Fruit fly (Drosophila melanogaster) whole organism, embryonic: ENCODE results near the gene dbo.
A peak's percentile ranks its signal among the peaks of the same experiment; 100 is the strongest.

Experiments
- Abd-B ChIP-seq: fragments of 200-800 bp; sonication (Bioruptor generic); optimal IDR thresholded peaks from 2 replicates; lab custom pipeline; 2018; ENCODE audit warnings: missing biosample characterization, mild to moderate bottlenecking, missing genetic modification characterization, moderate library complexity
- Asciz ChIP-seq: fragments of 200-800 bp; sonication (Bioruptor generic); optimal IDR thresholded peaks from 2 replicates; lab custom pipeline; 2017; ENCODE audit warnings: missing biosample characterization, mild to moderate bottlenecking, missing genetic modification characterization, missing genetic modification reagents
- Bdp1 ChIP-seq: fragments of 200-800 bp; sonication (Bioruptor generic); optimal IDR thresholded peaks from 3 replicates; lab custom pipeline; 2016; ENCODE audit warnings: missing biosample characterization, missing genetic modification characterization
- Blimp-1 ChIP-seq: fragments of 200-800 bp; sonication (Bioruptor generic); optimal IDR thresholded peaks from 3 replicates; lab custom pipeline; 2018; ENCODE audit warnings: missing biosample characterization, missing genetic modification characterization, mild to moderate bottlenecking, moderate library complexity, missing genetic modification reagents
- CG10267 ChIP-seq: fragments of 200-800 bp; sonication (Bioruptor generic); optimal IDR thresholded peaks from 2 replicates; lab custom pipeline; 2018; ENCODE audit warnings: missing biosample characterization, mild to moderate bottlenecking, missing genetic modification characterization, moderate library complexity
- CG10979 ChIP-seq: fragments of 200-800 bp; sonication (Bioruptor generic); optimal IDR thresholded peaks from 2 replicates; lab custom pipeline; 2018; ENCODE audit warnings: missing biosample characterization, mild to moderate bottlenecking, missing genetic modification characterization, moderate library complexity
- CG11504 ChIP-seq: fragments of 200-800 bp; sonication (Bioruptor generic); optimal IDR thresholded peaks from 3 replicates; lab custom pipeline; 2019; ENCODE audit warnings: missing biosample characterization, mild to moderate bottlenecking, missing genetic modification characterization, moderate library complexity
- CG11695 ChIP-seq: fragments of 200-800 bp; sonication (Bioruptor generic); IDR thresholded peaks from 3 replicates; pipeline ENCODE4 v1.3.6; 2022; ENCODE audit warnings: missing biosample characterization, missing genetic modification characterization
- CG12391 ChIP-seq: fragments of 200-800 bp; sonication (Bioruptor generic); optimal IDR thresholded peaks from 3 replicates; lab custom pipeline; 2018; ENCODE audit warnings: missing biosample characterization, mild to moderate bottlenecking, missing genetic modification characterization, moderate library complexity
- CG14710 ChIP-seq: fragments of 200-800 bp; sonication (Bioruptor generic); optimal IDR thresholded peaks from 3 replicates; lab custom pipeline; 2019; ENCODE audit warnings: missing biosample characterization, mild to moderate bottlenecking, missing genetic modification characterization, moderate library complexity
- CG15696 ChIP-seq: fragments of 200-800 bp; sonication (Bioruptor generic); optimal IDR thresholded peaks from 2 replicates; lab custom pipeline; 2019; ENCODE audit warnings: missing biosample characterization, mild to moderate bottlenecking, missing genetic modification characterization, moderate library complexity
- CG18262 ChIP-seq: fragments of 200-800 bp; optimal IDR thresholded peaks from 3 replicates; lab custom pipeline; 2019; ENCODE audit warnings: missing biosample characterization, mild to moderate bottlenecking, missing genetic modification characterization, moderate library complexity
- CG2712 ChIP-seq: fragments of 200-800 bp; optimal IDR thresholded peaks from 3 replicates; lab custom pipeline; 2019; ENCODE audit warnings: missing biosample characterization, mild to moderate bottlenecking, missing genetic modification characterization, moderate library complexity
- CG31441 ChIP-seq: fragments of 200-800 bp; sonication (Bioruptor generic); IDR thresholded peaks from 2 replicates; pipeline ENCODE4 v1.3.6; 2022; ENCODE audit warnings: missing biosample characterization, missing genetic modification characterization
- CG4820 ChIP-seq: fragments of 200-800 bp; sonication (Bioruptor generic); optimal IDR thresholded peaks from 3 replicates; lab custom pipeline; 2016; ENCODE audit warnings: missing biosample characterization, missing genetic modification characterization
- CG4854 ChIP-seq: fragments of 200-800 bp; sonication (Bioruptor generic); optimal IDR thresholded peaks from 2 replicates; lab custom pipeline; 2016; ENCODE audit warnings: missing biosample characterization, missing genetic modification characterization, inconsistent platforms
- CG6254 ChIP-seq: fragments of 200-800 bp; sonication (Bioruptor generic); optimal IDR thresholded peaks from 3 replicates; lab custom pipeline; 2017; ENCODE audit warnings: mild to moderate bottlenecking, missing biosample characterization, missing genetic modification reagents, missing genetic modification characterization
- CG7556 ChIP-seq: fragments of 200-800 bp; sonication (Bioruptor generic); optimal IDR thresholded peaks from 2 replicates; lab custom pipeline; 2017; ENCODE audit warnings: missing biosample characterization, mild to moderate bottlenecking, missing genetic modification characterization
- CG7839 ChIP-seq: fragments of 200-800 bp; sonication (Bioruptor generic); optimal IDR thresholded peaks from 3 replicates; lab custom pipeline; 2018; ENCODE audit warnings: missing biosample characterization, mild to moderate bottlenecking, missing genetic modification characterization, moderate library complexity
- CG8765 ChIP-seq: fragments of 200-800 bp; sonication (Bioruptor generic); IDR thresholded peaks from 2 replicates; pipeline ENCODE4 v1.3.6; 2022; ENCODE audit warnings: missing biosample characterization, missing genetic modification characterization
- CG8924 ChIP-seq: fragments of 200-800 bp; optimal IDR thresholded peaks from 3 replicates; lab custom pipeline; 2019; ENCODE audit warnings: missing biosample characterization, mild to moderate bottlenecking, missing genetic modification characterization, moderate library complexity
- CG9215 ChIP-seq: fragments of 200-800 bp; sonication (Bioruptor generic); IDR thresholded peaks from 2 replicates; pipeline ENCODE4 v1.3.6; 2022; ENCODE audit warnings: missing biosample characterization, missing genetic modification characterization
- CTCF ChIP-seq: fragments of 200-800 bp; sonication (Bioruptor generic); optimal IDR thresholded peaks from 2 replicates; lab custom pipeline; 2017; ENCODE audit warnings: missing biosample characterization, mild to moderate bottlenecking, missing genetic modification characterization, moderate library complexity
- CoRest ChIP-seq: fragments of 200-800 bp; sonication (Bioruptor generic); optimal IDR thresholded peaks from 3 replicates; lab custom pipeline; 2018; ENCODE audit warnings: missing biosample characterization, mild to moderate bottlenecking, missing genetic modification characterization, moderate library complexity
- Fer2 ChIP-seq: fragments of 200-800 bp; sonication (Bioruptor generic); optimal IDR thresholded peaks from 2 replicates; lab custom pipeline; 2018; ENCODE audit warnings: missing biosample characterization, mild to moderate bottlenecking, missing genetic modification characterization, moderate library complexity
- Gug ChIP-seq: fragments of 200-800 bp; sonication (Bioruptor generic); IDR thresholded peaks from 4 replicates; pipeline ENCODE4 v1.3.6; 2022; ENCODE audit warnings: missing biosample characterization, missing genetic modification characterization
- HLHmδ ChIP-seq: fragments of 200-800 bp; sonication (Bioruptor generic); optimal IDR thresholded peaks from 2 replicates; lab custom pipeline; 2018; ENCODE audit warnings: missing biosample characterization, mild to moderate bottlenecking, missing genetic modification characterization, moderate library complexity
- Sox100B ChIP-seq: fragments of 200-800 bp; sonication (Bioruptor generic); optimal IDR thresholded peaks from 3 replicates; lab custom pipeline; 2018; ENCODE audit warnings: missing biosample characterization, mild to moderate bottlenecking, missing genetic modification characterization
- bcd ChIP-seq: fragments of 200-800 bp; sonication (Bioruptor generic); optimal IDR thresholded peaks from 2 replicates; lab custom pipeline; 2017; ENCODE audit warnings: missing biosample characterization, mild to moderate bottlenecking, missing genetic modification characterization
- dm ChIP-seq: fragments of 200-800 bp; sonication (Bioruptor generic); optimal IDR thresholded peaks from 3 replicates; lab custom pipeline; 2016; ENCODE audit warnings: missing biosample characterization, missing genetic modification characterization
- dmrt11E ChIP-seq: fragments of 200-800 bp; sonication (Bioruptor generic); optimal IDR thresholded peaks from 3 replicates; lab custom pipeline; 2018; ENCODE audit warnings: missing biosample characterization, mild to moderate bottlenecking, missing genetic modification characterization, moderate library complexity
- gcm2 ChIP-seq: fragments of 200-800 bp; sonication (Bioruptor generic); optimal IDR thresholded peaks from 2 replicates; lab custom pipeline; 2016; ENCODE audit warnings: missing biosample characterization, missing genetic modification characterization
- gem ChIP-seq: fragments of 200-800 bp; sonication (Bioruptor generic); optimal IDR thresholded peaks from 2 replicates; lab custom pipeline; 2019; ENCODE audit warnings: missing biosample characterization, mild to moderate bottlenecking, missing genetic modification characterization, moderate library complexity
- her ChIP-seq: fragments of 200-800 bp; sonication (Bioruptor generic); optimal IDR thresholded peaks from 2 replicates; lab custom pipeline; 2016; ENCODE audit warnings: missing biosample characterization, missing genetic modification characterization
- lola ChIP-seq, 3 experiments: fragments of >200 bp in 2 of 3; fragments of 200-800 bp in 1 of 3; sonication (Bioruptor generic) in 1 of 3; optimal IDR thresholded peaks; 2 replicates each; lab custom pipeline; 2017 to 2019; ENCODE audit warnings: missing biosample characterization in 3 of 3, missing genetic modification characterization in 3 of 3, mild to moderate bottlenecking in 1 of 3, moderate library complexity in 1 of 3
- lov ChIP-seq, 2 experiments: fragments of 200-800 bp in 1 of 2; fragments of >200 bp in 1 of 2; sonication (Bioruptor generic) in 1 of 2; IDR thresholded peaks in 1 of 2; optimal IDR thresholded peaks in 1 of 2; 2 replicates in 1 of 2; 3 replicates in 1 of 2; pipeline versions ENCODE4 v1.3.6 to Lab custom; 2017 to 2022; ENCODE audit warnings: missing biosample characterization in 1 of 2, missing genetic modification characterization in 1 of 2
- nmo ChIP-seq: fragments of 200-800 bp; sonication (Bioruptor generic); optimal IDR thresholded peaks from 2 replicates; lab custom pipeline; 2018; ENCODE audit warnings: missing biosample characterization, mild to moderate bottlenecking, missing genetic modification characterization, moderate library complexity
- onecut ChIP-seq: fragments of 200-800 bp; sonication (Bioruptor generic); IDR thresholded peaks from 2 replicates; pipeline ENCODE4 v1.3.6; 2022; ENCODE audit warnings: missing biosample characterization, missing genetic modification characterization
- phol ChIP-seq: fragments of 200-800 bp; sonication (Bioruptor generic); optimal IDR thresholded peaks from 3 replicates; lab custom pipeline; 2018; ENCODE audit warnings: missing biosample characterization, mild to moderate bottlenecking, missing genetic modification characterization, moderate library complexity
- sens ChIP-seq: fragments of 200-800 bp; sonication (Bioruptor generic); peaks from one replicate; lab custom pipeline; 2016; ENCODE audit warnings: missing biosample characterization, missing genetic modification characterization
- tio ChIP-seq: fragments of 200-800 bp; sonication (Bioruptor generic); optimal IDR thresholded peaks from 2 replicates; lab custom pipeline; 2017; ENCODE audit warnings: missing biosample characterization, missing genetic modification characterization, inconsistent platforms
- trem ChIP-seq: fragments of 200-800 bp; optimal IDR thresholded peaks from 3 replicates; lab custom pipeline; 2019; ENCODE audit warnings: missing biosample characterization, mild to moderate bottlenecking, missing genetic modification characterization, moderate library complexity
- vnd ChIP-seq: fragments of 200-800 bp; sonication (Bioruptor generic); IDR thresholded peaks from 3 replicates; pipeline ENCODE4 v1.3.6; 2022; ENCODE audit warnings: missing biosample characterization, missing genetic modification characterization; ENCODE audit not compliant: partially characterized antibody
- wek ChIP-seq: fragments of 200-800 bp; sonication (Bioruptor generic); optimal IDR thresholded peaks from 3 replicates; lab custom pipeline; 2018; ENCODE audit warnings: missing biosample characterization, mild to moderate bottlenecking, missing genetic modification characterization, moderate library complexity
- z ChIP-seq: fragments of 200-800 bp; sonication (Bioruptor generic); IDR thresholded peaks from 3 replicates; pipeline ENCODE4 v1.3.6; 2022; ENCODE audit warnings: missing biosample characterization, missing genetic modification characterization
- zen2 ChIP-seq: fragments of 200-800 bp; sonication (Bioruptor generic); IDR thresholded peaks from 3 replicates; pipeline ENCODE4 v1.3.6; 2022; ENCODE audit warnings: missing biosample characterization, missing genetic modification characterization; ENCODE audit not compliant: partially characterized antibody
- zf30C ChIP-seq: fragments of 200-800 bp; sonication (Bioruptor generic); optimal IDR thresholded peaks from 3 replicates; lab custom pipeline; 2018; ENCODE audit warnings: missing biosample characterization, mild to moderate bottlenecking, missing genetic modification characterization

Gene dbo

DNA sequence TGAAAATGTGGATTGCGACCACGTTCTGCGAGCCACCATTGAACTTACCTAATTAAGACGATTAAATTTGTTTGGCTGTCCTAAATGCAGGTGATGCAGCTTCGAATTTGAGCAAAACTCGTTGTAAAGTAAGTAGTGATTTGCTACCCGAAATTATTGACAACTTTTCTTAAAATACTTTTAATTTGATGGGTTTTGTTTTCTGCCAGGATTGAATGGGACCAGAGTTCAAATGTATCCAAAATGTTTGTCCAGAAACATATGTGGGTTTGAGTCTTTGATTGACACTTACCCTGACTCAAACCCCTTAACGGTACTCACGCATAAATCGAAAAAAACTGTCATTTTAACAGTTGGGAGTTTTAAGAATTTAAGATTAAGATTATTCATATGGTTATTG, 10.5 kb downstream of the dbo start, which contains the start of gene CG15715 (continued):
- no peak for TF ChIP-seq CG4854
- no peak for TF ChIP-seq Fer2 (tag; lab: Kevin White, UChicago)
- no peak for TF ChIP-seq CG11695 (GFP tag; lab: Robert Waterston, UW)
- no peak for TF ChIP-seq HLHmδ (GFP tag; lab: Kevin White, UChicago)
- no peak for TF ChIP-seq Asciz (GFP tag; lab: Kevin White, UChicago)
- peak; percentile 73 for TF ChIP-seq trem (tag; lab: Kevin White, UChicago)
- no peak for TF ChIP-seq gcm2
- no peak for TF ChIP-seq vnd
- peak; percentile 47 for TF ChIP-seq CTCF (GFP tag; lab: Kevin White, UChicago)
- no peak for TF ChIP-seq Blimp-1 (GFP tag; lab: Kevin White, UChicago)
- no peak for TF ChIP-seq lov (optimal IDR thresholded peaks at IDR 0.05; lab: Kevin White, UChicago)
- TF ChIP-seq lov (GFP tag; IDR thresholded peaks at IDR 0.05; lab: Robert Waterston, UW) = no peak
- TF ChIP-seq onecut (GFP tag; lab: Robert Waterston, UW) = no peak

DNA sequence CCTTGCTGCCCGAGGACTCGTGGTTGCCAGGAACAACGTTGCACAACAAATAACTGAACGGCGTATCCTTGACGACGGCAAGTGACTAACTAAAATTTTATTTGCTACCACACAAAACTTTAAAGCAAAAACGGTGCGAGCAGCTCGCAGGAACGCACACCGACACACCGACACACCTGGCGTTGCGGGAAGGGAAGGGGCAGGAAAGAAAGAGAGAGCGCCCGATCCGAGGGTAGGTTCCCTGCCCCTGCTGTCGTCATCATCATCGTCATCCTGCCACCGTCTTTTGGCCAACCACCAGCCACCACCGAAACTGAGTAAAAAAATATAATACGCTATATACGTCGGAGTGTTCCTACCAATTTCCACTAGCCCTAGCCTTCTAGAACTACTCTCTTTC, 17.3 kb downstream of the dbo start, which contains the start of gene meru:
Gene meru, minus strand, starts transcription at position 101 of the 400 bp plus-strand sequence.
- TF ChIP-seq CG9215 (GFP tag; lab: Robert Waterston, UW) = no peak
- peak; percentile 35 for TF ChIP-seq sens (GFP tag; lab: Kevin White, UChicago)
- TF ChIP-seq CG8765 (GFP tag; lab: Robert Waterston, UW) = peak; percentile 16; the same call in 1 of the 2 replicates

DNA sequence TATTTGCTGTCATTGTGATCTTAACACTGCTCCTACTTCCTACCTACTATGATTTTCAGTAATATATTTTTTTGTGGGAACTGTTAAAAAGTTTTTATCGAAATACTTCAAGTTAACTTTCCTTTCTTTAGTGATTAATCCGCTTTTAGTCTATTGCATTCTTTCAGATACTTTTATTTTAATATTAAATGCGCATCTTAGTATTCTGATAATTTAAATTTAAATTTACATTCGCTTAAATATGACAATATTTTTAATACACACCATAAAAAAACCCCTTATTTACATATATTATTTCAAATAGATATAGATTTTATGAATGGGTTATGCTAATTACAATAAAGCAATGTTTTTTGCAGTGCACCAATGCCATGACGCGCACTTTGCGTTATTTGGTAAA, 17.9 kb downstream of the dbo start:
- peak; percentile 24 for TF ChIP-seq CG12391 (tag; lab: Kevin White, UChicago)
- peak; percentile 1 for TF ChIP-seq CG4820 (GFP tag; lab: Kevin White, UChicago)
- peak; percentile 55 for TF ChIP-seq dmrt11E (tag; lab: Kevin White, UChicago)
- peak in 1 of 3 experiments; percentile 61 for TF ChIP-seq lola (GFP tag; optimal IDR thresholded peaks at IDR 0.05; lab: Kevin White, UChicago)
- no peak for TF ChIP-seq zen2 (GFP tag; lab: Robert Waterston, UW)
- TF ChIP-seq Gug (GFP tag; lab: Robert Waterston, UW) = no peak
- peak; percentile 38 for TF ChIP-seq CG10979 (tag; lab: Kevin White, UChicago)
- TF ChIP-seq CG7556 (GFP tag; lab: Kevin White, UChicago) = peak; percentile 5
- TF ChIP-seq nmo (GFP tag; lab: Kevin White, UChicago) = peak; percentile 30
- TF ChIP-seq sens (GFP tag; lab: Kevin White, UChicago) = peak; percentile 34
- TF ChIP-seq tio (GFP tag; lab: Kevin White, UChicago) = peak; percentile 17
- peak; percentile 39 for TF ChIP-seq phol
- TF ChIP-seq gem (tag; lab: Kevin White, UChicago) = peak; percentile 20
- TF ChIP-seq CG15696 (tag; lab: Kevin White, UChicago) = peak; percentile 31
- peak; percentile 27; the same call in 1 of the 2 replicates for TF ChIP-seq CG31441 (GFP tag; lab: Robert Waterston, UW)
- no peak for TF ChIP-seq Bdp1 (GFP tag; lab: Kevin White, UChicago)
- TF ChIP-seq her (GFP tag; lab: Kevin White, UChicago) = no peak
- TF ChIP-seq z (GFP tag; lab: Robert Waterston, UW) = no peak
- TF ChIP-seq bcd (GFP tag; lab: Kevin White, UChicago) = peak; percentile 5
- peak; percentile 10 for TF ChIP-seq Sox100B (GFP tag; lab: Kevin White, UChicago)
- TF ChIP-seq CG18262 (tag; lab: Kevin White, UChicago) = peak; percentile 63
- no peak for TF ChIP-seq wek (GFP tag; lab: Kevin White, UChicago)
- no peak for TF ChIP-seq dm (GFP tag; lab: Kevin White, UChicago)
- TF ChIP-seq CG7839 = peak; percentile 27
- peak; percentile 39 for TF ChIP-seq CG11504 (tag; lab: Kevin White, UChicago)
- TF ChIP-seq CG8924 = peak; percentile 28
- TF ChIP-seq CG2712 (tag; lab: Kevin White, UChicago) = peak; percentile 32
- peak; percentile 22 for TF ChIP-seq CG10267 (tag; lab: Kevin White, UChicago)
- peak; percentile 3 for TF ChIP-seq zf30C (GFP tag; lab: Kevin White, UChicago)
- TF ChIP-seq CoRest (tag; lab: Kevin White, UChicago) = peak; percentile 17
- peak; percentile 35 for TF ChIP-seq CG14710 (tag; lab: Kevin White, UChicago)
- peak; percentile 0 for TF ChIP-seq Abd-B (GFP tag; lab: Kevin White, UChicago)
- no peak for TF ChIP-seq CG6254 (GFP tag; lab: Kevin White, UChicago)
